Fruit fly (Drosophila melanogaster): ENCODE data around the gene tal-AA.

The tal-AA gene

DNA sequence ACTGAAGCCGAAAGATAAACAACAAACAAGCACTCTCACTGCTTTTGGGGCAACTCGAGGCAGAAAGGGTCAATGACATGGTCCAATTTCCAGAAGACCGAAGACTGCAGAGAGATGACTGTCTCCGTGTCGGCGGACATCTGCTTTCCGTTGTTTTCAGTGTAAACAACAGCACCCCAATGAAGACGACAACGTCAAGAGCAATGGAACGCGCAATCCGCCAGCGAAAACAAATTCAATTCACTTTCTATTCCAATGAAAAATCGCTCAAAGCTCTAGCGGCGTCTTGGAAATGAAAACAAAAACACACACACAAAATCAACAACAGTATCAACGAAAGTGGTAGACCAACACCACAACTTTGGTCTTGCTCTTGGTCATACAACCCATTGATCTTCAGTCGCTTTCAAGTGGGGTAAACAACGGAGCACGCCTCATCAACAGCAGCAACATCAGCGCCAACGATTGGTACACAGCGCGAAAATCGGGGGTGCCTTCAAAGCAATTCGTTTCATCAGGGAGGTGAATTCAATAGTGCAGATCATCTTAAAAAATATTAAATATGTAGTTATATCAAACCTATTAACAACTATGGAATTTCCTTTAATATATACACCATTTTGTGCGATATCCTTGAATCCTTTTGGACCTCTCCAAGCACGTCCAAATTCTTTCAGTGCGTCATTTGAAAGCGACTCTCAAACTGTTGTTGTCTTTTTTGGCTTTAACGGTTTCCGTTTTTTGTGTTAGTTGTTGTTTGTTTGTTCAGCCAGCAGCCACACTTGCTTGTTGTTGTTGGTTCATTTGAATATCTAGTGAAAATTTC is 4.8 kb downstream of the tal-AA start (continued):
- TF ChIP-seq twi (tag; optimal IDR thresholded peaks at IDR 0.05) (peak; percentile 6), CG1024 (GFP tag; IDR thresholded peaks at IDR 0.05) (no peak; the same call in 1 of the 2 replicates), BEAF-32 (GFP tag; optimal IDR thresholded peaks at IDR 0.05) (no peak), CG13123 (GFP tag; optimal IDR thresholded peaks at IDR 0.05) (no peak), CG8281 (tag; optimal IDR thresholded peaks at IDR 0.05) (peak; percentile 23)

- peak; percentile 55 for TF ChIP-seq lab (GFP tag; optimal IDR thresholded peaks at IDR 0.05)
- TF ChIP-seq CG12104 (GFP tag; optimal IDR thresholded peaks at IDR 0.05), result no peak
- TF ChIP-seq CG12659 (GFP tag; optimal IDR thresholded peaks at IDR 0.05), result no peak
- no peak for TF ChIP-seq CG31441 (GFP tag; IDR thresholded peaks at IDR 0.05)
- TF ChIP-seq gcm2 (GFP tag; optimal IDR thresholded peaks at IDR 0.05), result no peak
- peak; percentile 23 for TF ChIP-seq BtbVII (GFP tag; optimal IDR thresholded peaks at IDR 0.05)
- TF ChIP-seq Med (GFP tag), result peak; percentile 37
- TF ChIP-seq CG11560 (tag; IDR thresholded peaks at IDR 0.05), result no peak
- TF ChIP-seq ci (GFP tag; IDR thresholded peaks at IDR 0.05), result 0 out of 3 replicates have a peak, but pooled peaks have one; percentile 26
- no peak for TF ChIP-seq CG12744 (GFP tag; optimal IDR thresholded peaks at IDR 0.05)
- peak; percentile 19 for TF ChIP-seq CG15514 (GFP tag; optimal IDR thresholded peaks at IDR 0.05)
- peak; percentile 11 for TF ChIP-seq CG3281 (GFP tag; optimal IDR thresholded peaks at IDR 0.05)
- no peak for TF ChIP-seq CG8290 (GFP tag; optimal IDR thresholded peaks at IDR 0.05)
- TF ChIP-seq CG8290 (tag; optimal IDR thresholded peaks at IDR 0.05), result peak in 1 of 2 experiments; percentile 19
- TF ChIP-seq HLH54F (GFP tag; optimal IDR thresholded peaks at IDR 0.05), result no peak
- 0 out of 2 replicates have a peak, but pooled peaks have one; percentile 26 for TF ChIP-seq slbo (GFP tag; IDR thresholded peaks at IDR 0.05)
- TF ChIP-seq CG18599 (GFP tag; optimal IDR thresholded peaks at IDR 0.05), result peak; percentile 50
- TF ChIP-seq CG10209 (GFP tag; optimal IDR thresholded peaks at IDR 0.05), result peak; percentile 0
- TF ChIP-seq Pdp1 (GFP tag; optimal IDR thresholded peaks at IDR 0.05), result peak in 1 of 2 experiments; percentile 60
- TF ChIP-seq tio (GFP tag; optimal IDR thresholded peaks at IDR 0.05), result peak; percentile 14
- TF ChIP-seq CG13287 (GFP tag; IDR thresholded peaks at IDR 0.05; ENCODE audit: partially characterized antibody), result no peak
- peak; percentile 24 for TF ChIP-seq caup (GFP tag; optimal IDR thresholded peaks at IDR 0.05; ENCODE audit: severe bottlenecking)
- no peak for TF ChIP-seq zfh1 (GFP tag; IDR thresholded peaks at IDR 0.05)
- no peak for TF ChIP-seq CG1603 (tag; optimal IDR thresholded peaks at IDR 0.05)
- no peak for TF ChIP-seq stc (GFP tag; IDR thresholded peaks at IDR 0.05)
- no peak for TF ChIP-seq pita (GFP tag; optimal IDR thresholded peaks at IDR 0.05)
- TF ChIP-seq CG6272 (GFP tag; IDR thresholded peaks at IDR 0.05), result no peak
- no peak for TF ChIP-seq NC2α (GFP tag; optimal IDR thresholded peaks at IDR 0.05)
- no peak for TF ChIP-seq CG6854 (GFP tag; optimal IDR thresholded peaks at IDR 0.05)
- TF ChIP-seq CG4730 (GFP tag; IDR thresholded peaks at IDR 0.05), result 0 out of 2 replicates have a peak, but pooled peaks have one; percentile 9
- no peak for TF ChIP-seq CG11456 (GFP tag; IDR thresholded peaks at IDR 0.05)
- TF ChIP-seq CG10543 (GFP tag; optimal IDR thresholded peaks at IDR 0.05), result peak; percentile 18
- TF ChIP-seq Hmr (GFP tag; optimal IDR thresholded peaks at IDR 0.05), result peak; percentile 9
- TF ChIP-seq insv (GFP tag; optimal IDR thresholded peaks at IDR 0.05), result no peak
- TF ChIP-seq Drgx (GFP tag; IDR thresholded peaks at IDR 0.05), result 0 out of 2 replicates have a peak, but pooled peaks have one; percentile 20
Measured at dm6 chr3R:13819037-13819436, 6.1 kb downstream of the tal-AA start.
